Fruit fly (Drosophila melanogaster) S2 (cell line): ENCODE data around the gene Or10a.

Experiments used
- CG8478 ChIP-seq: fragments of >200 bp; optimal IDR thresholded peaks from 2 replicates; lab custom pipeline; 2018
- CTCF ChIP-seq, 2 experiments: fragments of >200 bp; optimal IDR thresholded peaks; 2 replicates each; lab custom pipeline; 2018

The Or10a gene

dm6 chrX:11378388-11378787 lies 38.8 kb downstream of the Or10a start:
- TF ChIP-seq CG8478 = no peak
- TF ChIP-seq CTCF (optimal IDR thresholded peaks at IDR 0.05; lab: Kevin White, UChicago) = no peak

- no peak for TF ChIP-seq CTCF (optimal IDR thresholded peaks at IDR 0.05; lab: Kevin White, UChicago)
- no peak for TF ChIP-seq CG8478
These were observed 42.9 kb downstream of the Or10a start for dm6 chrX:11374320-11374719.

dm6 chrX:11372764-11373712 lies 44.2 kb downstream of the Or10a start:
- no peak for TF ChIP-seq CTCF (optimal IDR thresholded peaks at IDR 0.05; lab: Kevin White, UChicago)
- no peak for TF ChIP-seq CG8478

- TF ChIP-seq CTCF (optimal IDR thresholded peaks at IDR 0.05; lab: Kevin White, UChicago) (no peak), CG8478 (no peak)
These were observed 45.6 kb downstream of the Or10a start for dm6 chrX:11371613-11372012.

- TF ChIP-seq CTCF (optimal IDR thresholded peaks at IDR 0.05; lab: Kevin White, UChicago) = no peak
- TF ChIP-seq CG8478 = no peak
These were observed 46.4 kb downstream of the Or10a start for dm6 chrX:11370792-11371191.

dm6 chrX:11369374-11369773 lies 47.8 kb downstream of the Or10a start, which contains the start of gene dlg1:
Gene dlg1, plus strand, starts transcription at chrX:11369665.
- TF ChIP-seq CG8478 (no peak), CTCF (optimal IDR thresholded peaks at IDR 0.05; lab: Kevin White, UChicago) (no peak)

- TF ChIP-seq CG8478 (no peak), CTCF (optimal IDR thresholded peaks at IDR 0.05; lab: Kevin White, UChicago) (no peak)
These were observed 49.3 kb downstream of the Or10a start, which contains the start of the genes hop and Tim8 for dm6 chrX:11367783-11368509. Gene hop, minus strand, starts transcription at chrX:11368098. Gene Tim8, plus strand, starts transcription at chrX:11368445.
